Worm (Caenorhabditis elegans) whole organism, L3 larva: Measurements from ENCODE around the gene F16B12.7.

Experiments
- R02D3.7 ChIP-seq: fragments of 150-350 bp; optimal IDR thresholded peaks from 2 replicates; lab custom pipeline; 2014; ENCODE audit warnings: missing biosample characterization, missing genetic modification characterization
- ZK546.5 ChIP-seq: sonication (generic microtip); optimal IDR thresholded peaks from 2 replicates; lab custom pipeline; 2017; ENCODE audit warnings: missing biosample characterization, missing genetic modification characterization
- aly-2 ChIP-seq: fragments of 150-350 bp; optimal IDR thresholded peaks from 2 replicates; lab custom pipeline; 2014; ENCODE audit warnings: missing biosample characterization, missing genetic modification characterization
- ama-1 ChIP-seq: fragments of 150-350 bp; optimal IDR thresholded peaks from 2 replicates; lab custom pipeline; 2018
- ceh-16 ChIP-seq: sonication (generic microtip); optimal IDR thresholded peaks from 2 replicates; lab custom pipeline; 2017; ENCODE audit warnings: missing biosample characterization, missing genetic modification characterization
- ceh-28 ChIP-seq: fragments of 150-350 bp; optimal IDR thresholded peaks from 2 replicates; lab custom pipeline; 2014; ENCODE audit warnings: missing biosample characterization, missing genetic modification reagents, missing genetic modification characterization
- ceh-82 ChIP-seq: fragments of 150-350 bp; optimal IDR thresholded peaks from 2 replicates; lab custom pipeline; 2014; ENCODE audit warnings: missing biosample characterization, missing genetic modification characterization
- ceh-9 ChIP-seq: sonication (generic microtip); optimal IDR thresholded peaks from 2 replicates; lab custom pipeline; 2018; ENCODE audit warnings: missing biosample characterization, missing genetic modification characterization
- daf-12 ChIP-seq: fragments of 150-350 bp; optimal IDR thresholded peaks from 2 replicates; lab custom pipeline; 2014; ENCODE audit warnings: missing biosample characterization, missing genetic modification reagents, missing genetic modification characterization
- egl-27 ChIP-seq: sonication (generic microtip); optimal IDR thresholded peaks from 4 replicates; lab custom pipeline; 2017; ENCODE audit warnings: missing biosample characterization, missing genetic modification reagents, missing genetic modification characterization
- egl-5 ChIP-seq: fragments of 150-350 bp; optimal IDR thresholded peaks from 2 replicates; lab custom pipeline; 2017; ENCODE audit warnings: missing biosample characterization, missing genetic modification reagents, missing genetic modification characterization, inconsistent platforms
- elt-1 ChIP-seq: fragments of 150-350 bp; optimal IDR thresholded peaks from 2 replicates; lab custom pipeline; 2014; ENCODE audit warnings: missing biosample characterization, missing genetic modification characterization
- elt-2 ChIP-seq: sonication (generic microtip); optimal IDR thresholded peaks from 2 replicates; lab custom pipeline; 2016; ENCODE audit warnings: missing genetic modification reagents, mild to moderate bottlenecking, missing genetic modification characterization, missing compliant biosample characterization
- elt-3 ChIP-seq, 3 experiments: fragments of 150-350 bp in 1 of 3; sonication (generic microtip) in 2 of 3; optimal IDR thresholded peaks; 2 replicates in 2 of 3; 4 replicates in 1 of 3; lab custom pipeline; 2014 to 2017; ENCODE audit warnings: missing biosample characterization in 3 of 3, missing genetic modification characterization in 3 of 3
- eor-1 ChIP-seq, 2 experiments: fragments of 150-350 bp; optimal IDR thresholded peaks; 2 replicates each; lab custom pipeline; 2014 to 2018; ENCODE audit warnings: missing biosample characterization in 2 of 2, missing genetic modification characterization in 2 of 2
- fkh-10 ChIP-seq: sonication (generic microtip); optimal IDR thresholded peaks from 2 replicates; lab custom pipeline; 2017; ENCODE audit warnings: missing biosample characterization, missing genetic modification reagents, missing genetic modification characterization
- fkh-2 ChIP-seq: fragments of 150-350 bp; optimal IDR thresholded peaks from 2 replicates; lab custom pipeline; 2014; ENCODE audit warnings: missing biosample characterization, missing genetic modification reagents, missing genetic modification characterization
- fos-1 ChIP-seq: fragments of 150-350 bp; optimal IDR thresholded peaks from 2 replicates; lab custom pipeline; 2014; ENCODE audit warnings: missing biosample characterization, missing genetic modification characterization
- hmg-11 ChIP-seq: sonication (generic microtip); optimal IDR thresholded peaks from 2 replicates; lab custom pipeline; 2016; ENCODE audit warnings: missing genetic modification characterization, missing compliant biosample characterization
- jun-1 ChIP-seq: fragments of 150-350 bp; optimal IDR thresholded peaks from 2 replicates; lab custom pipeline; 2014; ENCODE audit warnings: missing biosample characterization, missing genetic modification reagents, missing genetic modification characterization
- lin-15B ChIP-seq: fragments of 150-350 bp; optimal IDR thresholded peaks from 2 replicates; lab custom pipeline; 2014; ENCODE audit warnings: missing biosample characterization, missing genetic modification characterization
- lin-39 ChIP-seq: fragments of 150-350 bp; optimal IDR thresholded peaks from 2 replicates; lab custom pipeline; 2018; ENCODE audit warnings: missing biosample characterization, missing genetic modification reagents, missing genetic modification characterization
- lsy-12 ChIP-seq: sonication (generic microtip); optimal IDR thresholded peaks from 2 replicates; lab custom pipeline; 2016; ENCODE audit warnings: mild to moderate bottlenecking, missing genetic modification characterization, missing compliant biosample characterization
- mdl-1 ChIP-seq: fragments of 150-350 bp; optimal IDR thresholded peaks from 2 replicates; lab custom pipeline; 2014; ENCODE audit warnings: missing biosample characterization, missing genetic modification characterization
- mml-1 ChIP-seq: fragments of 150-350 bp; sonication (generic microtip); optimal IDR thresholded peaks from 3 replicates; lab custom pipeline; 2014; ENCODE audit warnings: missing biosample characterization, missing genetic modification characterization
- nfya-1 ChIP-seq: sonication (generic microtip); optimal IDR thresholded peaks from 2 replicates; lab custom pipeline; 2017; ENCODE audit warnings: missing genetic modification characterization, mild to moderate bottlenecking, missing compliant biosample characterization, antibody characterized with exemption, moderate library complexity; ENCODE audit not compliant: insufficient read depth
- nhr-11 ChIP-seq: fragments of 150-350 bp; optimal IDR thresholded peaks from 2 replicates; lab custom pipeline; 2014; ENCODE audit warnings: missing biosample characterization, missing genetic modification characterization
- nhr-12 ChIP-seq: fragments of 150-350 bp; optimal IDR thresholded peaks from 2 replicates; lab custom pipeline; 2014; ENCODE audit warnings: missing biosample characterization, missing genetic modification characterization
- nhr-23 ChIP-seq: fragments of 150-350 bp; optimal IDR thresholded peaks from 2 replicates; lab custom pipeline; 2014; ENCODE audit warnings: missing biosample characterization, missing genetic modification reagents, missing genetic modification characterization
- nhr-237 ChIP-seq: fragments of 150-350 bp; optimal IDR thresholded peaks from 2 replicates; lab custom pipeline; 2014; ENCODE audit warnings: missing biosample characterization, missing genetic modification characterization
- nhr-25 ChIP-seq: sonication (generic microtip); optimal IDR thresholded peaks from 2 replicates; lab custom pipeline; 2017; ENCODE audit warnings: missing biosample characterization, missing genetic modification characterization
- nhr-28 ChIP-seq: fragments of 150-350 bp; optimal IDR thresholded peaks from 2 replicates; lab custom pipeline; 2014; ENCODE audit warnings: missing biosample characterization, missing genetic modification characterization
- nhr-43 ChIP-seq: sonication (generic microtip); optimal IDR thresholded peaks from 2 replicates; lab custom pipeline; 2016; ENCODE audit warnings: mild to moderate bottlenecking, missing genetic modification characterization, missing compliant biosample characterization; ENCODE audit not compliant: poor library complexity, severe bottlenecking
- nhr-67 ChIP-seq: fragments of 150-350 bp; optimal IDR thresholded peaks from 2 replicates; lab custom pipeline; 2014; ENCODE audit warnings: missing biosample characterization, missing genetic modification characterization
- nhr-76 ChIP-seq: fragments of 150-350 bp; sonication (generic microtip); optimal IDR thresholded peaks from 5 replicates; lab custom pipeline; 2014; ENCODE audit warnings: missing biosample characterization, missing genetic modification characterization
- nhr-77 ChIP-seq: fragments of 150-350 bp; optimal IDR thresholded peaks from 2 replicates; lab custom pipeline; 2014; ENCODE audit warnings: missing biosample characterization, missing genetic modification characterization
- pha-4 ChIP-seq: fragments of 150-350 bp; optimal IDR thresholded peaks from 2 replicates; lab custom pipeline; 2014; ENCODE audit warnings: missing biosample characterization, missing genetic modification reagents, missing genetic modification characterization
- sea-2 ChIP-seq: fragments of 150-350 bp; sonication (generic microtip); optimal IDR thresholded peaks from 4 replicates; lab custom pipeline; 2014; ENCODE audit warnings: missing biosample characterization, missing genetic modification reagents, missing genetic modification characterization
- skn-1 ChIP-seq: fragments of 150-350 bp; optimal IDR thresholded peaks from 2 replicates; lab custom pipeline; 2014; ENCODE audit warnings: missing biosample characterization, missing genetic modification characterization
- snpc-4 ChIP-seq: fragments of 150-350 bp; optimal IDR thresholded peaks from 2 replicates; lab custom pipeline; 2014; ENCODE audit warnings: missing biosample characterization, missing genetic modification characterization
- tbx-2 ChIP-seq: sonication (generic microtip); optimal IDR thresholded peaks from 2 replicates; lab custom pipeline; 2016; ENCODE audit warnings: mild to moderate bottlenecking, missing genetic modification characterization, missing compliant biosample characterization
- unc-39 ChIP-seq: sonication (generic microtip); optimal IDR thresholded peaks from 4 replicates; lab custom pipeline; 2017; ENCODE audit warnings: missing biosample characterization, missing genetic modification characterization
- unc-62 ChIP-seq: fragments of 150-350 bp; sonication (generic microtip); optimal IDR thresholded peaks from 4 replicates; lab custom pipeline; 2014; ENCODE audit warnings: missing biosample characterization, missing genetic modification reagents, missing genetic modification characterization
- zag-1 ChIP-seq: fragments of 150-350 bp; optimal IDR thresholded peaks from 2 replicates; lab custom pipeline; 2014; ENCODE audit warnings: missing biosample characterization, missing genetic modification characterization
- ztf-11 ChIP-seq: fragments of 150-350 bp; optimal IDR thresholded peaks from 2 replicates; lab custom pipeline; 2014; ENCODE audit warnings: missing biosample characterization, missing genetic modification characterization
- ztf-4 ChIP-seq: fragments of 150-350 bp; optimal IDR thresholded peaks from 2 replicates; lab custom pipeline; 2014; ENCODE audit warnings: missing biosample characterization, missing genetic modification characterization

F16B12.7 gene

DNA sequence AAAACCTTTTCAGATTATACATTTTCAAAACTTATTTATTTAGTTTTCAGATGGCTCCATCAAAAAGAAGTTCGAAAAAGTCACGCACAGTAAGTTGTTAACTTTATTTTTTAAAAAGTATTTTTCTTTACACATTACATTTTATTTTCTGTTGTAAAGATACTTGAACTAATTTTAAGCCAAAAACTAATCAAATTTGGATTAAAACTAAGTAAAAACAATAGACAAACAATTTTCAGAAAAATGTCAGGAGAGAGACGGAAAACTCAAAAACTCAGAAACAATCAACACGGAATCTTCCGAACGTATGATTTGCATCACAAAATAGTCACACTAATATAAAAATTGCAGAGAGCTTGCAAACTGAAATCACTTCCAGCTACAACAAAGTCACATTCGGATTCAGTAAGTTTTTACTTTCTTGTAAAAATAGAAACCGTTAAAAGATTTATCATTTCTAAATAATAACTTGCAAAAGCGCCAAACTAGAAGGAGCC is 33.6 kb downstream of the F16B12.7 start, which contains the start of gene ceh-89:
TSS of gene ceh-89 (plus strand) at position 51 of the 497 bp plus-strand sequence.
- TF ChIP-seq ceh-28 (tag; lab: Kevin White, UChicago) (no peak), nhr-28 (tag; lab: Kevin White, UChicago) (no peak), snpc-4 (no peak), unc-62 (GFP tag; lab: Kevin White, UChicago) (no peak), jun-1 (tag; lab: Kevin White, UChicago) (no peak), eor-1 (tag; optimal IDR thresholded peaks at IDR 0.05; lab: Kevin White, UChicago) (no peak), ZK546.5 (tag; lab: Kevin White, UChicago) (no peak), nhr-67 (tag; lab: Kevin White, UChicago) (no peak), tbx-2 (tag; lab: Kevin White, UChicago) (no peak), fos-1 (no peak), unc-39 (tag; lab: Kevin White, UChicago) (no peak), nhr-237 (tag; lab: Kevin White, UChicago) (no peak), nhr-23 (no peak), egl-27 (tag; lab: Kevin White, UChicago) (no peak), sea-2 (GFP tag; lab: Kevin White, UChicago) (no peak), nhr-43 (tag; lab: Kevin White, UChicago) (no peak), mml-1 (tag; lab: Kevin White, UChicago) (no peak), R02D3.7 (tag; lab: Kevin White, UChicago) (no peak)

ce11 chrX:14145634-14146033 is 37.3 kb downstream of the F16B12.7 start:
- TF ChIP-seq pha-4 (tag; lab: Kevin White, UChicago) (peak; percentile 57), jun-1 (tag; lab: Kevin White, UChicago) (no peak), elt-2 (peak; percentile 1), sea-2 (GFP tag; lab: Kevin White, UChicago) (no peak)

ce11 chrX:14146740-14147140 is 38.4 kb downstream of the F16B12.7 start:
- TF ChIP-seq nhr-237 (tag; lab: Kevin White, UChicago) (no peak), aly-2 (tag; lab: Kevin White, UChicago) (no peak), elt-3 (tag; optimal IDR thresholded peaks at IDR 0.05; lab: Kevin White, UChicago) (no peak), nhr-67 (tag; lab: Kevin White, UChicago) (no peak), unc-62 (GFP tag; lab: Kevin White, UChicago) (peak; percentile 56), fkh-2 (tag; lab: Kevin White, UChicago) (no peak), nhr-43 (tag; lab: Kevin White, UChicago) (peak; percentile 56), unc-39 (tag; lab: Kevin White, UChicago) (no peak), tbx-2 (tag; lab: Kevin White, UChicago) (peak; percentile 47), ztf-4 (tag; lab: Kevin White, UChicago) (no peak), mdl-1 (no peak), daf-12 (tag; lab: Kevin White, UChicago) (no peak), eor-1 (tag; optimal IDR thresholded peaks at IDR 0.05; lab: Kevin White, UChicago) (peak in 1 of 2 experiments; percentile 47), lin-15B (tag; lab: Kevin White, UChicago) (peak; percentile 22), zag-1 (tag; lab: Kevin White, UChicago) (no peak), fkh-10 (GFP tag; lab: Kevin White, UChicago) (no peak), nhr-12 (tag; lab: Kevin White, UChicago) (no peak), ZK546.5 (tag; lab: Kevin White, UChicago) (no peak), nfya-1 (peak; percentile 88), nhr-11 (tag; lab: Kevin White, UChicago) (peak; percentile 43), sea-2 (GFP tag; lab: Kevin White, UChicago) (peak; percentile 23), nhr-28 (tag; lab: Kevin White, UChicago) (no peak), hmg-11 (tag; lab: Kevin White, UChicago) (peak; percentile 78), ceh-9 (tag; lab: Kevin White, UChicago) (no peak), fos-1 (no peak), elt-1 (peak; percentile 27), nhr-25 (peak; percentile 93), lsy-12 (tag; lab: Kevin White, UChicago) (no peak), ceh-82 (tag; lab: Kevin White, UChicago) (no peak), ceh-28 (tag; lab: Kevin White, UChicago) (peak; percentile 81), lin-39 (tag; lab: Kevin White, UChicago) (peak; percentile 88), jun-1 (tag; lab: Kevin White, UChicago) (peak; percentile 80), nhr-77 (tag; lab: Kevin White, UChicago) (no peak), nhr-23 (peak; percentile 86), nhr-76 (tag; lab: Kevin White, UChicago) (no peak), egl-27 (tag; lab: Kevin White, UChicago) (no peak), snpc-4 (peak; percentile 51), pha-4 (tag; lab: Kevin White, UChicago) (peak; percentile 97), ztf-11 (no peak), ama-1 (peak; percentile 4), R02D3.7 (tag; lab: Kevin White, UChicago) (no peak), skn-1 (tag; lab: Kevin White, UChicago) (peak; percentile 81), mml-1 (tag; lab: Kevin White, UChicago) (no peak), egl-5 (tag; lab: Kevin White, UChicago) (no peak), ceh-16 (tag; lab: Kevin White, UChicago) (no peak), elt-2 (peak; percentile 52)
